Fruit fly (Drosophila melanogaster) whole organism, pupa: ENCODE results near the gene CG15740.

Source experiments
- CG10348 ChIP-seq: fragments of 200-800 bp; sonication (Bioruptor generic); IDR thresholded peaks from 2 replicates; pipeline ENCODE4 v1.3.6; 2022; ENCODE audit warnings: missing biosample characterization, missing genetic modification characterization
- CG12605 ChIP-seq: fragments of 200-800 bp; sonication (Bioruptor generic); IDR thresholded peaks from 2 replicates; pipeline ENCODE4 v1.3.6; 2022; ENCODE audit warnings: missing biosample characterization, missing genetic modification characterization
- CG13204 ChIP-seq: fragments of 200-800 bp; sonication (Bioruptor generic); optimal IDR thresholded peaks from 2 replicates; lab custom pipeline; 2018; ENCODE audit warnings: missing biosample characterization, mild to moderate bottlenecking, missing genetic modification characterization, moderate library complexity
- CG14655 ChIP-seq: fragments of 200-800 bp; sonication (Bioruptor generic); optimal IDR thresholded peaks from 3 replicates; lab custom pipeline; 2017; ENCODE audit warnings: mild to moderate bottlenecking, missing biosample characterization, missing genetic modification reagents, missing genetic modification characterization
- CG15710 ChIP-seq: fragments of 200-800 bp; sonication (Bioruptor generic); optimal IDR thresholded peaks from 2 replicates; lab custom pipeline; 2018; ENCODE audit warnings: missing biosample characterization, mild to moderate bottlenecking, missing genetic modification characterization, moderate library complexity
- CG17806 ChIP-seq: fragments of 200-800 bp; sonication (Bioruptor generic); optimal IDR thresholded peaks from 2 replicates; lab custom pipeline; 2018; ENCODE audit warnings: missing biosample characterization, mild to moderate bottlenecking, missing genetic modification characterization, moderate library complexity
- CG32121 ChIP-seq: fragments of 200-800 bp; sonication (Bioruptor generic); IDR thresholded peaks from 2 replicates; pipeline ENCODE4 v1.3.6; 2022; ENCODE audit warnings: missing biosample characterization, missing genetic modification characterization
- CG34367 ChIP-seq: fragments of 200-800 bp; sonication (Bioruptor generic); optimal IDR thresholded peaks from 2 replicates; lab custom pipeline; 2018; ENCODE audit warnings: missing biosample characterization, mild to moderate bottlenecking, missing genetic modification characterization
- CG4496 ChIP-seq: fragments of 200-800 bp; sonication (Bioruptor generic); IDR thresholded peaks from 3 replicates; pipeline ENCODE4 v1.3.6; 2022; ENCODE audit warnings: missing biosample characterization, missing genetic modification characterization
- CG8159 ChIP-seq: fragments of 200-800 bp; sonication (Bioruptor generic); optimal IDR thresholded peaks from 3 replicates; lab custom pipeline; 2018; ENCODE audit warnings: missing biosample characterization, mild to moderate bottlenecking, missing genetic modification characterization, moderate library complexity
- CG8301 ChIP-seq: fragments of 200-800 bp; sonication (Bioruptor generic); optimal IDR thresholded peaks from 2 replicates; lab custom pipeline; 2018; ENCODE audit warnings: missing biosample characterization, mild to moderate bottlenecking, missing genetic modification characterization
- CG9948 ChIP-seq: fragments of 200-800 bp; sonication (Bioruptor generic); optimal IDR thresholded peaks from 2 replicates; lab custom pipeline; 2018; ENCODE audit warnings: missing biosample characterization, mild to moderate bottlenecking, missing genetic modification characterization, moderate library complexity
- D1 ChIP-seq: fragments of 200-800 bp; sonication (Bioruptor generic); optimal IDR thresholded peaks from 2 replicates; lab custom pipeline; 2018; ENCODE audit warnings: missing biosample characterization, mild to moderate bottlenecking, missing genetic modification characterization, moderate library complexity
- EcR ChIP-seq: fragments of 200-800 bp; sonication (Bioruptor generic); optimal IDR thresholded peaks from 3 replicates; lab custom pipeline; 2019; ENCODE audit warnings: missing biosample characterization, missing genetic modification characterization, mild to moderate bottlenecking, moderate library complexity, missing genetic modification reagents
- Ets98B ChIP-seq: fragments of 200-800 bp; sonication (Bioruptor generic); IDR thresholded peaks from 2 replicates; pipeline ENCODE4 v1.3.6; 2022; ENCODE audit warnings: missing biosample characterization, missing genetic modification characterization
- Pif1A ChIP-seq: fragments of 200-800 bp; sonication (Bioruptor generic); optimal IDR thresholded peaks from 3 replicates; lab custom pipeline; 2016; ENCODE audit warnings: missing biosample characterization, missing genetic modification characterization
- Pif1B ChIP-seq: fragments of 200-800 bp; sonication (Bioruptor generic); optimal IDR thresholded peaks from 3 replicates; lab custom pipeline; 2016; ENCODE audit warnings: missing biosample characterization, missing genetic modification characterization
- fd96Ca ChIP-seq: fragments of 200-800 bp; sonication (Bioruptor generic); IDR thresholded peaks from 3 replicates; pipeline ENCODE4 v1.3.6; 2022; ENCODE audit warnings: missing biosample characterization, missing genetic modification characterization
- gl ChIP-seq: fragments of 200-800 bp; sonication (Bioruptor generic); optimal IDR thresholded peaks from 2 replicates; lab custom pipeline; 2018; ENCODE audit warnings: missing biosample characterization, mild to moderate bottlenecking, missing genetic modification characterization
- rn ChIP-seq: fragments of 200-800 bp; sonication (Bioruptor generic); IDR thresholded peaks from 2 replicates; pipeline ENCODE4 v1.3.6; 2022; ENCODE audit warnings: missing biosample characterization, missing genetic modification characterization

CG15740 gene

DNA sequence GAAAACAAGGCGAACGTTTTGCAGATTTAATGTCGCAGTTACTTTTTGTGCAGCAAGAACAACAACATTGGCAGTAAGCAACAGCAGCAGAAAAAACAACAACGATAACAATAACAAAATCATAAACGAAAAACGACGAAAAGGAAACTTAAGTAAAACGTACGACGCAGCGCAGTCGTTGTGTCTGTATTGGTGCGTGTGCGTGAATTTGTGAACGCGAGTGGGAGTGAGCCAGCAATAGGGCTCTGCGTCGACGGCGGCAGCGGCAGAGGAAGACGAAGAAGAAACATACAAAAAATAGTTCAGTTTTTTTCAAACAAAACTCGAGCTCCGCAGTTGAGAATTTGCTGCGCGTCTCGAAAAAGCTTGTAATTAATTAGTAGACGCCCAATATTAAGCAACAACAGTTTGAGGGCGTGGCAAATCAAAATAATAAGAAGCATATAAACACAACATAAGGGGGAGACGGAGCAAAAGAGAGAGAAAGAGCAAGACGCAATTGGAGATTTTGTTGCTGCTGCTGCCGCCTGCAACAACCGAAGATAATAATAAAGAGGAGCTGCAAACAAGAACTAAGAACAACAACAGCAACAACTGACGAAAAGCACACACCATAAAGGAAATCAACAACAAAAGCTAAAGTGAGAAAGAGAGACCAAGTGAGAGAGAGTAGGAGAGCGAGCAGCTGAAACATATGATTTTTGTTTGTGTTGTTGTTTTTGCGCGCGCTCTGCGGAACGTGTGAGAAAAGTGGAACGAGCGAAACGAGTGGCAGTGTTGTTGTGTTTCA is 28.5 kb downstream of the CG15740 start:
- TF ChIP-seq CG13204 (GFP tag; lab: Kevin White, UChicago) (peak; percentile 22), fd96Ca (peak; percentile 48; the same call in 1 of the 3 replicates), CG8159 (no peak), gl (tag; lab: Kevin White, UChicago) (peak; percentile 19), CG12605 (GFP tag; lab: Robert Waterston, UW) (0 out of 2 replicates have a peak, but pooled peaks have one; percentile 6), Ets98B (peak; percentile 22; the same call in 1 of the 2 replicates), Pif1B (GFP tag; lab: Kevin White, UChicago) (no peak)

DNA sequence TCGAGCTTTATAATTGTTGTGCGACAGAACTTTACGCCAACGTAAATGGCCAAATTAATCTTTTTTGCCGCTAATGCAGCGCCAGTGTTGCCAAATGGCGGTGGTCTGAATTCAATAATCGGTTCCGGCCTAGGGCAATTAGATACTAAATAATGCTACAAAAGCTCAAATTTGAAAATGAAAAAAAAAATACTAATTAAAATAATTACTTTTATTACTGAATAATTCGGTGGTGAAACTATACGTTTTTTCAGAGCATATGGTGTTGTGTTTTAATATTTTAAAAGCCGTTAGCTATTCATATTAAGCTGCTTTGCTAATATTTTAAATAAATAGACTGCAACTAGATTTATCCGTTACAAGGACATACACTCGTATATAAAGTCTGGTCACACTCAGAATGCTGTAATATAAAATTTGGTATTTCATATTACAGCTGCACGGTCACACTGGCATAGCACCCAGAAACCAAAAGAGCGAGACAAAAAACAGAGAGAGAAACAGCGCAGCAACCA is 29.4 kb downstream of the CG15740 start, which contains the start of the genes CG1578 and rudhira:
Gene CG1578 (minus strand): TSS at position 118 of the 515 bp plus-strand sequence.
Gene rudhira (plus strand): TSS at position 465 of the 515 bp plus-strand sequence.
- TF ChIP-seq CG4496 (GFP tag; lab: Robert Waterston, UW): no peak
- TF ChIP-seq CG8301 (tag; lab: Kevin White, UChicago): no peak
- no peak for TF ChIP-seq rn (GFP tag; lab: Robert Waterston, UW)
- TF ChIP-seq CG14655 (GFP tag; lab: Kevin White, UChicago): no peak
- TF ChIP-seq CG10348 (GFP tag; lab: Robert Waterston, UW): no peak
- TF ChIP-seq Pif1B (GFP tag; lab: Kevin White, UChicago): no peak
- TF ChIP-seq Ets98B: no peak
- no peak for TF ChIP-seq CG8159
- no peak for TF ChIP-seq gl (tag; lab: Kevin White, UChicago)
- no peak for TF ChIP-seq D1 (tag; lab: Kevin White, UChicago)
- no peak for TF ChIP-seq CG32121 (GFP tag; lab: Robert Waterston, UW)
- no peak for TF ChIP-seq fd96Ca
- TF ChIP-seq CG9948: no peak

DNA sequence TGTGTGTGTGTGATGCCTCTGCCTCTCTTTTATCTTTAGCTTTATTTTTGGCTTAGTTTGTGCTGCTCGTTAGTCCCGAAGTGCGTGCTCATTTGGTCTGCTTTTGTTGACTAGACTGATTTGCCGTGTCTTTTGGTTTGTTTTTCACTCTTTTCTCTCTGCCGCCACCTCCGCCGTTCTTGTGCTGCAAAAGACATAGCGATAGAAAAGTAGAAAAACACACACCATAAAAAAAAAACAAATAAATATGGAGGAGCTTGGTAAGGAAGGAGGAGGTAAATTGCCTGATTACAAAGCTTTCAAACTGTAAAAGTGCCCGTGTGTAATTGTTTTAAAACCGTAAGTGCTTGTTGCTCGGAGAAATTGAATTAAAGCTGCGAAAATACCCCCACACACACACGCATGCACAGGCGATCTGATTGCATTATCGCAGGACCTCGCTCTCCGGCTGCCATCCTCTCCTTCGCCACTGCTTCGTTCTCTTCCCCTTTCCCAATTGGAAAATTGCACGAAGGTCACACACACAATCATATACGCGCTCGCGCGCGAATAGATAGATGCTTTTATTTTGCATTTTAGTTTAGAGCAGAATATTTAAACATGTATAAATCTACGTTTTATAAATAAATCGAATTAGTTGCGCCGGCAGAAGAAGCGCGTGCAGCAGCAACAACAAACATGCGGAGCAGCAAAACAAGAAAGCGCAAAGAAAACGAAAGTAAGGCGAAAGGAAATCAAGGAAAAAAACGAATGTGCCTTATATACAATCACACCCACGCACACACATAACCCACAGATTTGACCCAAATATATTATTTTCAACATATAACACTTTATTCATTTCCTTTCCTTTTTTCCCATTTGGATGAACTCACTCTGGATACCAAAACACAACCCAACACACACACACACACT is 30.3 kb downstream of the CG15740 start:
- peak; percentile 33; the same call in 1 of the 3 replicates for TF ChIP-seq CG4496 (GFP tag; lab: Robert Waterston, UW)
- TF ChIP-seq CG14655 (GFP tag; lab: Kevin White, UChicago): peak; percentile 1
- TF ChIP-seq gl (tag; lab: Kevin White, UChicago): no peak
- TF ChIP-seq CG8159: no peak
- no peak; the same call in 1 of the 2 replicates for TF ChIP-seq Ets98B
- TF ChIP-seq CG34367 (tag; lab: Kevin White, UChicago): no peak
- no peak for TF ChIP-seq CG8301 (tag; lab: Kevin White, UChicago)

DNA sequence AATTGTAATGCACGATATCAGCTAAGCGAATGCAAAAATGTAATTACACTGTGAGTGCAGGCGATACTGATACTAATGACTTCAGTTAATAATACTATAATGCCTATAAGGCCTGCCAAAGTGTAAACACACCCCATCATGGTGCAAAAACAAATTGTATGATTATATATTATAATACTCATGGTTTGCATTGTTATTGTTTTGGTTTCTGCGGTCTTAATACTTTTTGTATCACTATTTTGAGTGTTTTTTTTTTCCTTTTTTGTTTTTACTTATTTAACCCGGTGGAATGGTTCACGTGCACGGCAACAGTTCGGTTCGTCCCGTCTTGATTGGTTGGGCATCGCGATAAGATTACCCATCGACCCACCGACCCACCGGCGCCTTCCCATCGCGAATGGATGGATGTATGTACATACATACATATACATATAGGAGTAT is 32.2 kb downstream of the CG15740 start:
- TF ChIP-seq EcR (GFP tag; lab: Kevin White, UChicago) (peak; percentile 26), CG12605 (GFP tag; lab: Robert Waterston, UW) (no peak)

DNA sequence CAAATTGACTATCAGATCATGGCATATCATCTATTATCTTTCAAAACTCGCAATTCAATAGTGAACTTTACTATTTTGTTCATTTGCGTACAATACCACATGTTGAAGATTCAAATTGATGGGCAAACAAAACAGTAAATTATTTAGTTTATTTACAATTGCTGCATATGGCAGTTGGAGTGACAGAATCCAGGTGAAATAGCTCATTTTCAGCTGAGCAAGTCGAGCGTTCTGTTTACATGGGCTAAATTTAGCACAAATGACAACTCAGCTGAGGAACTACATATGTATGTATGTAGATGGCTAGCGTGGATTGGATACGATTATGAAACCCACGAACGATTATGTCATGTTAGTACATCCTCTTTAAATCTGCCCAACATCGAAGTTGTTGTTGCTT is 33.1 kb downstream of the CG15740 start:
- TF ChIP-seq CG9948 (no peak), CG32121 (GFP tag; lab: Robert Waterston, UW) (no peak), rn (GFP tag; lab: Robert Waterston, UW) (no peak), D1 (tag; lab: Kevin White, UChicago) (no peak), gl (tag; lab: Kevin White, UChicago) (no peak), CG8301 (tag; lab: Kevin White, UChicago) (no peak), CG10348 (GFP tag; lab: Robert Waterston, UW) (no peak), fd96Ca (no peak), Ets98B (no peak), CG13204 (GFP tag; lab: Kevin White, UChicago) (no peak), CG34367 (tag; lab: Kevin White, UChicago) (no peak), CG17806 (tag; lab: Kevin White, UChicago) (no peak), Pif1B (GFP tag; lab: Kevin White, UChicago) (no peak), CG14655 (GFP tag; lab: Kevin White, UChicago) (no peak), Pif1A (GFP tag; lab: Kevin White, UChicago) (no peak), CG8159 (no peak), CG15710 (tag; lab: Kevin White, UChicago) (no peak)
